Worm (Caenorhabditis elegans) whole organism, L4/young adult: ENCODE measurements around the gene eelo-2.

ENCODE experiments used
- W03F9.2 ChIP-seq: fragments of 150-350 bp; optimal IDR thresholded peaks from 2 replicates; lab custom pipeline; 2014; ENCODE audit warnings: missing biosample characterization, missing genetic modification characterization
- him-1 ChIP-seq: sonication (generic microtip); optimal IDR thresholded peaks from 2 replicates; lab custom pipeline; 2016; ENCODE audit warnings: missing genotype, missing genetic modification reagents, missing genetic modification characterization, missing compliant biosample characterization

DNA sequence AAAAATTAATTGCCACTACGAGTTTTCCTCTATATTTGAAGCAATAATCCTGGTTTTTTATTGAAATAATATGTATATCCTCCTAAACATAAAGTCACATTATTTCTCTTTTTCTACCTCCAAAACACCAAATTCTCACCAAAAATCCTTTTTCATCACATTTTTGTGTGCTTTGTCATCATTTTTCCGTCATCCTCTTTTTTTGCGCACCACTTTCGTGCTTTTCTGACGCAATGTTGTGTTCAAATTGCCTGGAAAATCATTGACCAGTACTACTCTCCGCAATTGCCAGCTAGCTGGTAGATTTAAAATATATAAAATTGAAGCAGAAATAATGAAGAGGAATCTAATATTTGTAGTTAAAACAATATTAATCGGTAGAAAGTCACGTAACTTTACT is 18.1 kb downstream of the eelo-2 start:
- no peak for TF ChIP-seq W03F9.2
- no peak for TF ChIP-seq him-1
